Worm (Caenorhabditis elegans) whole organism, young adult: ENCODE measurements around the gene ZK813.1.

Experiments used
- F37B4.10 ChIP-seq: fragments of 200-800 bp; sonication (Bioruptor generic); IDR thresholded peaks from 2 replicates; pipeline ENCODE4 v1.3.6; 2022; ENCODE audit warnings: missing genetic modification characterization, missing compliant biosample characterization
- F55B11.4 ChIP-seq: sonication (generic microtip); optimal IDR thresholded peaks from 2 replicates; lab custom pipeline; 2016; ENCODE audit warnings: missing compliant biosample characterization, missing genetic modification characterization, borderline replicate concordance; ENCODE audit not compliant: insufficient read depth
- bed-2 ChIP-seq: fragments of 200-800 bp; sonication (Bioruptor generic); IDR thresholded peaks from 2 replicates; pipeline ENCODE4 v1.3.6; 2022; ENCODE audit warnings: missing genetic modification reagents, missing genetic modification characterization, missing compliant biosample characterization
- ceh-100 ChIP-seq: fragments of 200-800 bp; sonication (Bioruptor generic); IDR thresholded peaks from 2 replicates; pipeline ENCODE4 v1.3.6; 2022; ENCODE audit warnings: missing genetic modification reagents, missing genetic modification characterization, missing compliant biosample characterization
- dpl-1 ChIP-seq: fragments of 150-350 bp; optimal IDR thresholded peaks from 2 replicates; lab custom pipeline; 2014; ENCODE audit warnings: missing biosample characterization, missing genetic modification reagents, missing genetic modification characterization
- ets-4 ChIP-seq: fragments of 200-800 bp; sonication (Bioruptor generic); optimal IDR thresholded peaks from 2 replicates; lab custom pipeline; 2018; ENCODE audit warnings: mild to moderate bottlenecking, missing genetic modification characterization, missing compliant biosample characterization
- nhr-120 ChIP-seq: fragments of 200-800 bp; sonication (Bioruptor generic); IDR thresholded peaks from 2 replicates; pipeline ENCODE4 v1.3.6; 2022; ENCODE audit warnings: missing genetic modification characterization, missing compliant biosample characterization
- pha-4 ChIP-seq: fragments of 150-350 bp; sonication (generic microtip); optimal IDR thresholded peaks from 2 replicates; lab custom pipeline; 2014; ENCODE audit warnings: missing biosample characterization, missing genetic modification reagents, missing genetic modification characterization
- snpc-4 ChIP-seq, 5 experiments: fragments of 150-350 bp in 1 of 5; sonication (generic microtip) in 4 of 5; optimal IDR thresholded peaks; 2 replicates each; lab custom pipeline; 2014 to 2018; ENCODE audit warnings: missing genetic modification characterization in 5 of 5, missing biosample characterization in 3 of 5, antibody characterized with exemption in 2 of 5, mild to moderate bottlenecking in 2 of 5, missing compliant biosample characterization in 2 of 5, missing genotype in 2 of 5, moderate library complexity in 2 of 5, missing genetic modification reagents in 1 of 5
- tlf-1 ChIP-seq: fragments of 200-800 bp; sonication (Bioruptor generic); optimal IDR thresholded peaks from 2 replicates; lab custom pipeline; 2018; ENCODE audit warnings: mild to moderate bottlenecking, missing genetic modification characterization, missing compliant biosample characterization
- unc-62 ChIP-seq: fragments of 150-350 bp; optimal IDR thresholded peaks from 2 replicates; lab custom pipeline; 2014; ENCODE audit warnings: missing biosample characterization, missing genetic modification reagents, missing genetic modification characterization
- ztf-25 ChIP-seq: fragments of 200-800 bp; sonication (Bioruptor generic); IDR thresholded peaks from 2 replicates; pipeline ENCODE4 v1.3.6; 2022; ENCODE audit warnings: missing genetic modification reagents, missing genetic modification characterization, missing compliant biosample characterization
- ztf-26 ChIP-seq: sonication (generic microtip); optimal IDR thresholded peaks from 2 replicates; lab custom pipeline; 2017; ENCODE audit warnings: missing genetic modification characterization, missing compliant biosample characterization
- ztf-6 ChIP-seq: fragments of 200-800 bp; sonication (Bioruptor generic); IDR thresholded peaks from 2 replicates; pipeline ENCODE4 v1.3.6; 2022; ENCODE audit warnings: missing genetic modification reagents, missing genetic modification characterization, missing compliant biosample characterization

- TF ChIP-seq F55B11.4 (tag; lab: Kevin White, UChicago) (no peak), tlf-1 (GFP tag; lab: Kevin White, UChicago) (no peak), snpc-4 (GFP tag; optimal IDR thresholded peaks at IDR 0.05; lab: Kevin White, UChicago) (no peak), snpc-4 (tag; optimal IDR thresholded peaks at IDR 0.05; lab: Kevin White, UChicago) (no peak), ztf-26 (tag; lab: Kevin White, UChicago) (no peak), unc-62 (GFP tag; lab: Kevin White, UChicago) (no peak), F37B4.10 (no peak), ztf-25 (GFP tag; lab: Robert Waterston, UW) (no peak), bed-2 (GFP tag; lab: Robert Waterston, UW) (no peak), ets-4 (GFP tag; lab: Kevin White, UChicago) (no peak), pha-4 (tag; lab: Kevin White, UChicago) (no peak), dpl-1 (GFP tag; lab: Kevin White, UChicago) (no peak), nhr-120 (GFP tag; lab: Robert Waterston, UW) (no peak), ceh-100 (no peak), ztf-6 (GFP tag; lab: Robert Waterston, UW) (no peak)
Observed at ce11 chrX:3453870-3454269, 7.8 kb downstream of the ZK813.1 start.
